Worm (Caenorhabditis elegans): ENCODE data around the gene F58A4.6.

ce11 chrIII:9661119-9661518 is 46.8 kb downstream of the F58A4.6 start:
- TF ChIP-seq ces-1 (GFP tag; optimal IDR thresholded peaks at IDR 0.05) = no peak
- no peak for TF ChIP-seq nhr-28 (tag; optimal IDR thresholded peaks at IDR 0.05)
- no peak for TF ChIP-seq zag-1 (tag; optimal IDR thresholded peaks at IDR 0.05)
